Worm (Caenorhabditis elegans) whole organism, L4 larva: ENCODE data around the gene tag-241.

Experiments used
- D1046.2 ChIP-seq: fragments of 200-800 bp; sonication (Bioruptor generic); IDR thresholded peaks from 2 replicates; pipeline ENCODE4 v1.3.6; 2022; ENCODE audit warnings: missing genetic modification characterization, missing compliant biosample characterization
- F10B5.3 ChIP-seq: sonication (generic microtip); optimal IDR thresholded peaks from 2 replicates; lab custom pipeline; 2016; ENCODE audit warnings: mild to moderate bottlenecking, missing genetic modification characterization, missing compliant biosample characterization
- T20F7.1 ChIP-seq: fragments of 200-800 bp; sonication (Bioruptor generic); optimal IDR thresholded peaks from 2 replicates; lab custom pipeline; 2018; ENCODE audit warnings: mild to moderate bottlenecking, missing genetic modification characterization, missing compliant biosample characterization
- ama-1 ChIP-seq: fragments of 150-350 bp; optimal IDR thresholded peaks from 2 replicates; lab custom pipeline; 2014; ENCODE audit warnings: inconsistent platforms, mixed read lengths
- ceh-82 ChIP-seq: sonication (generic microtip); optimal IDR thresholded peaks from 2 replicates; lab custom pipeline; 2017; ENCODE audit warnings: missing biosample characterization, missing genetic modification characterization
- cey-2 ChIP-seq: sonication (generic microtip); optimal IDR thresholded peaks from 3 replicates; lab custom pipeline; 2017; ENCODE audit warnings: missing genetic modification characterization, mild to moderate bottlenecking, missing compliant biosample characterization, antibody characterized with exemption, borderline replicate concordance; ENCODE audit not compliant: insufficient read depth
- ctbp-1 ChIP-seq: fragments of 200-800 bp; sonication (Bioruptor generic); IDR thresholded peaks from 2 replicates; pipeline ENCODE4 v1.3.6; 2022; ENCODE audit warnings: missing genetic modification reagents, missing genetic modification characterization, missing compliant biosample characterization
- dmd-8 ChIP-seq: fragments of 200-800 bp; sonication (Bioruptor generic); IDR thresholded peaks from 2 replicates; pipeline ENCODE4 v1.3.6; 2022; ENCODE audit warnings: missing genetic modification characterization, missing compliant biosample characterization
- dve-1 ChIP-seq: sonication (generic microtip); optimal IDR thresholded peaks from 2 replicates; lab custom pipeline; 2017; ENCODE audit warnings: antibody characterized with exemption, mild to moderate bottlenecking, missing genetic modification characterization, missing compliant biosample characterization; ENCODE audit not compliant: insufficient read depth
- egl-43 ChIP-seq: fragments of 200-800 bp; sonication (Bioruptor generic); IDR thresholded peaks from 2 replicates; pipeline ENCODE4 v1.3.6; 2022; ENCODE audit warnings: missing genetic modification reagents, missing genetic modification characterization, missing compliant biosample characterization
- hlh-11 ChIP-seq: fragments of 200-800 bp; sonication (Bioruptor generic); optimal IDR thresholded peaks from 2 replicates; lab custom pipeline; 2018; ENCODE audit warnings: mild to moderate bottlenecking, missing genetic modification characterization, missing compliant biosample characterization
- jun-1 ChIP-seq: fragments of 150-350 bp; optimal IDR thresholded peaks from 2 replicates; lab custom pipeline; 2014; ENCODE audit warnings: missing biosample characterization, missing genetic modification reagents, missing genetic modification characterization
- lin-13 ChIP-seq: fragments of 150-350 bp; optimal IDR thresholded peaks from 2 replicates; lab custom pipeline; 2014; ENCODE audit warnings: missing biosample characterization, missing genetic modification reagents, missing genetic modification characterization
- lin-15B ChIP-seq: fragments of 150-350 bp; sonication (generic microtip); optimal IDR thresholded peaks from 3 replicates; lab custom pipeline; 2014; ENCODE audit warnings: missing biosample characterization, missing genetic modification characterization
- mdt-29 ChIP-seq: fragments of 200-800 bp; sonication (Bioruptor generic); IDR thresholded peaks from 2 replicates; pipeline ENCODE4 v1.3.6; 2022; ENCODE audit warnings: missing genetic modification reagents, missing genetic modification characterization, missing compliant biosample characterization
- mxl-2 ChIP-seq: fragments of 200-800 bp; sonication (Bioruptor generic); conservative IDR thresholded peaks from 2 replicates; pipeline ENCODE4 v1.3.6; 2022; ENCODE audit warnings: missing genetic modification reagents, missing genetic modification characterization, missing compliant biosample characterization
- mxl-3 ChIP-seq: fragments of 200-800 bp; sonication (Bioruptor generic); optimal IDR thresholded peaks from 2 replicates; lab custom pipeline; 2018; ENCODE audit warnings: mild to moderate bottlenecking, missing genetic modification characterization, missing compliant biosample characterization
- nhr-102 ChIP-seq: sonication (generic microtip); optimal IDR thresholded peaks from 2 replicates; lab custom pipeline; 2016; ENCODE audit warnings: mild to moderate bottlenecking, missing genetic modification characterization, moderate library complexity, missing compliant biosample characterization
- nhr-111 ChIP-seq: fragments of 200-800 bp; sonication (Bioruptor generic); optimal IDR thresholded peaks from 2 replicates; lab custom pipeline; 2018; ENCODE audit warnings: mild to moderate bottlenecking, missing genetic modification characterization, missing compliant biosample characterization
- nhr-25 ChIP-seq: sonication (generic microtip); optimal IDR thresholded peaks from 2 replicates; lab custom pipeline; 2017; ENCODE audit warnings: missing genetic modification characterization, mild to moderate bottlenecking, missing compliant biosample characterization, antibody characterized with exemption, moderate library complexity, borderline replicate concordance; ENCODE audit not compliant: insufficient read depth
- nhr-28 ChIP-seq: fragments of 150-350 bp; optimal IDR thresholded peaks from 2 replicates; lab custom pipeline; 2014; ENCODE audit warnings: missing biosample characterization, missing genetic modification characterization
- nhr-42 ChIP-seq: fragments of 200-800 bp; sonication (Bioruptor generic); IDR thresholded peaks from 2 replicates; pipeline ENCODE4 v1.3.6; 2022; ENCODE audit warnings: missing genetic modification characterization, missing compliant biosample characterization
- nhr-76 ChIP-seq: fragments of 150-350 bp; optimal IDR thresholded peaks from 2 replicates; lab custom pipeline; 2014; ENCODE audit warnings: missing biosample characterization, missing genetic modification characterization
- rbr-2 ChIP-seq: sonication (generic microtip); optimal IDR thresholded peaks from 2 replicates; lab custom pipeline; 2016; ENCODE audit warnings: missing genotype, missing genetic modification characterization, missing compliant biosample characterization
- set-16 ChIP-seq: fragments of 200-800 bp; sonication (Bioruptor generic); IDR thresholded peaks from 2 replicates; pipeline ENCODE4 v1.3.6; 2022; ENCODE audit warnings: missing genetic modification reagents, missing genetic modification characterization, missing compliant biosample characterization
- skn-1 ChIP-seq: fragments of 150-350 bp; optimal IDR thresholded peaks from 2 replicates; lab custom pipeline; 2014; ENCODE audit warnings: missing biosample characterization, missing genetic modification characterization
- spr-1 ChIP-seq: sonication (generic microtip); optimal IDR thresholded peaks from 2 replicates; lab custom pipeline; 2016; ENCODE audit warnings: mild to moderate bottlenecking, missing genetic modification characterization, missing compliant biosample characterization
- unc-62 ChIP-seq, 3 experiments: fragments of 150-350 bp in 1 of 3; sonication (generic microtip); optimal IDR thresholded peaks in 2 of 3; peaks in 1 of 3; 1 replicate in 1 of 3; 2 replicates in 2 of 3; lab custom pipeline; 2014 to 2017; ENCODE audit warnings: missing biosample characterization in 3 of 3, missing genetic modification characterization in 3 of 3, missing genetic modification reagents in 3 of 3, missing genotype in 1 of 3
- zag-1 ChIP-seq: fragments of 150-350 bp; optimal IDR thresholded peaks from 2 replicates; lab custom pipeline; 2014; ENCODE audit warnings: missing biosample characterization, missing genetic modification characterization
- zip-11 ChIP-seq: fragments of 200-800 bp; sonication (Bioruptor generic); IDR thresholded peaks from 2 replicates; pipeline ENCODE4 v1.3.6; 2022; ENCODE audit warnings: missing genetic modification characterization, missing compliant biosample characterization
- ztf-7 ChIP-seq: fragments of 150-350 bp; optimal IDR thresholded peaks from 2 replicates; lab custom pipeline; 2014; ENCODE audit warnings: missing biosample characterization, missing genetic modification characterization

The tag-241 gene

ce11 chrX:11875260-11875659, 51.5 kb downstream of the tag-241 start, which contains the start of gene Y62H9A.1:
Gene Y62H9A.1, plus strand, starts transcription at chrX:11875541.
- TF ChIP-seq ceh-82 (tag; lab: Kevin White, UChicago) (no peak), nhr-111 (GFP tag; lab: Kevin White, UChicago) (no peak), nhr-76 (tag; lab: Kevin White, UChicago) (no peak)
- TF ChIP-seq, all 104 proteins: peak for 0

ce11 chrX:11878109-11878508, 54.3 kb downstream of the tag-241 start, which contains the start of gene Y62H9A.2:
Gene Y62H9A.2, minus strand, starts transcription at chrX:11878209.
- no peak for TF ChIP-seq cey-2 (tag; lab: Kevin White, UChicago)
- TF ChIP-seq T20F7.1 (GFP tag; lab: Kevin White, UChicago): no peak
- no peak for TF ChIP-seq nhr-25 (tag; lab: Kevin White, UChicago)
- no peak for TF ChIP-seq lin-15B (tag; lab: Kevin White, UChicago)
- TF ChIP-seq F10B5.3 (tag; lab: Kevin White, UChicago): no peak
- TF ChIP-seq ztf-7 (tag; lab: Kevin White, UChicago): no peak

DNA sequence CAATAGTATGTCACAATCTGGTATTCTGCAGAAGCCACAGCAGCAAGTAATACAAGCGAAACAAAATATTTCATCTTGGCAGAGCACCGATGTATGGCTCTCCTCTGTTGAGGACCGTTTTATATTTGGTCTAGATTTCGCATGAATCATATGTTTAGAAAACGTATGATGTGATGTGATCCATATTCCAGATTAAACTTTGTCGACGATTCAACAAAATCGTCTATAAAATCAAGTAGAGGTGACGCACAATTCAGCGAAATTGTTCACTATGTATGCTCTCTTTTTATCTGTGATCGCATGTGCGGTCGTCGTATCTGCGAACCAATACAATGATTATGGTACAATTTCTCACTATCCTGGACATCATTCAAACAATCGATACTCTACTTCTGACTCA, 56.1 kb downstream of the tag-241 start, which contains the start of the genes Y62H9A.3 and Y62H9A.4:
Y62H9A.3 (minus strand) TSS at position 101 of the 400 bp plus-strand sequence.
Y62H9A.4 (plus strand) TSS at position 256 of the 400 bp plus-strand sequence.
- TF ChIP-seq D1046.2 (GFP tag; lab: Robert Waterston, UW) (no peak), unc-62 (GFP tag; optimal IDR thresholded peaks at IDR 0.05 in 1 of 2; lab: Kevin White, UChicago) (peak in 1 of 2 experiments; percentile 55), unc-62 (tag; optimal IDR thresholded peaks at IDR 0.05; lab: Kevin White, UChicago) (no peak), hlh-11 (tag; lab: Kevin White, UChicago) (no peak), cey-2 (tag; lab: Kevin White, UChicago) (no peak)

ce11 chrX:11882800-11883199, 59.0 kb downstream of the tag-241 start, which contains the start of the genes Y62H9A.5 and ule-5:
Gene Y62H9A.5, minus strand, starts transcription at chrX:11882900.
Gene ule-5, plus strand, starts transcription at chrX:11883127.
- TF ChIP-seq rbr-2: no peak
- TF ChIP-seq ctbp-1 (GFP tag; lab: Robert Waterston, UW): no peak
- TF ChIP-seq dve-1 (tag; lab: Kevin White, UChicago): no peak
- TF ChIP-seq jun-1 (tag; lab: Kevin White, UChicago): no peak

DNA sequence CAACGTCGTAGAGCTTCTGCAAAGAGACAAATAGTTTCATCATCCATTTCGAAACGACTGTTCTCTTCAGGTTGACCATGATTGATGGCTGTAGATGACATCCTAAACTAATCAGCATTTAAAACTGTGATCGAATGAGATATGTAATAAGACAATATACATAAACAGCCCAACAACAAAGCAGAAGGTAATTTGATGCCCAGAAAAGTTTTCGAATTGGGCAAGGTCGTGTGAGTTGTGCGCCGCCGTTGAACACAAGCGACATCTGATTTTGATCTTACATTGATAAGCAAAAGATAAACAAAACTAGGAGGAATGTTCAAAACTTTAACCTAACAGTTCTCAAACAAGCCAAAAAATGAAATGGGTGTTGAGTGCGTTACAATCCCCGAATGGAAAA, 61.8 kb downstream of the tag-241 start, which contains the start of gene Y62H9A.7:
Y62H9A.7 (minus strand) TSS at position 101 of the 400 bp plus-strand sequence.
- TF ChIP-seq egl-43 (GFP tag; lab: Robert Waterston, UW) (no peak), dmd-8 (no peak), nhr-42 (GFP tag; lab: Robert Waterston, UW) (no peak), nhr-102 (tag; lab: Kevin White, UChicago) (no peak), zip-11 (no peak), set-16 (GFP tag; lab: Robert Waterston, UW) (no peak), mxl-2 (GFP tag; lab: Robert Waterston, UW) (no peak), zag-1 (tag; lab: Kevin White, UChicago) (no peak), mxl-3 (GFP tag; lab: Kevin White, UChicago) (no peak), ama-1 (lab: Kevin White, UChicago) (no peak), lin-13 (GFP tag; lab: Kevin White, UChicago) (no peak), mdt-29 (GFP tag; lab: Robert Waterston, UW) (no peak), skn-1 (no peak), nhr-28 (tag; lab: Kevin White, UChicago) (no peak), dve-1 (tag; lab: Kevin White, UChicago) (no peak), spr-1 (tag; lab: Kevin White, UChicago) (no peak)
